Fruit fly (Drosophila melanogaster): ENCODE measurements around the gene CG8004.
A peak's percentile ranks its signal among the peaks of the same experiment; 100 is the strongest.

CG8004 gene

DNA sequence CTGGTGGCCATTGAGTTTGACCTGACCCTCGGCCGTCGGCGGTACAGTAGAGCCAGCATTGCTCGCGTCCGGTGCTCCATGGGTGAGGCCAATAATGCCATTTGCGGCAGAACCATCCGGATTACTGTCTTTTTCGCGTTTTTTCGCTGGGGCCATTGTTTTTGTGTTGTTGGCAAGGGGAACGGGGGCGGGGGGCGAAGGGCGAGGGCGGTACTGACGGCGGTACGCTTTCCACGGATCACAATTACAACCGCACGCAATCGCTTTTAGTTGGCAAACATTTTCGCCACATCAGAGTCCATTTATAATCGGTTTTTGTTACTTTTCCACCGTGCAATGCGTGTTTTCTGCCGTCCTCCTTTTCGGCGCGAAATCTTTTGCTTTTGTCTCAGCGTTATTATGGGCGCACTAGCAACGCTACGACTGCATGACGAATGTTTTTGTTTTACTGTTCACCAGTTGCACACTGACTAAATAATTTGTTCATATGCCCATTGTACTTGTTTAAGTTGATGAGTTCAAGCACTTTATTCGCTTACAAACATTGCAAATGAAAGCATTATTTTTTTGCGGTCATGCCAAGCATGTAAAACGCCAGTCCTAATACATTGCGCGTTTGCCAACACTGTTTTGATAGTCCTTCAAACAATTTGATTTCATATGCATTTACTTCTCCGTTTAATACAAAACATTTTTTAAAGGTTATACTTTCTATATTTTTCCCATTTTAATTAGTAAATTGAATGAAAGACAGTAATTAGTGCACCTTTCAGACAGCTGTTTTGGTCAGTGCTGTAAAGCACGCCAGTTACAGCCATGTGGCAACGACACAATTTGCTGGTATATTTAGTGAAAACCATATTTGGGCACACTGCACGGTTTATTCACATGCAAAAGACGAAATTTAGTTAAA lies 5.2 kb downstream of the CG8004 start, which contains the start of gene Pfdn6 (continued):
- TF ChIP-seq CG4404 (GFP tag; IDR thresholded peaks at IDR 0.05) = peak; percentile 73
- TF ChIP-seq sim (GFP tag; IDR thresholded peaks at IDR 0.05) = no peak
- TF ChIP-seq Lpt (GFP tag; optimal IDR thresholded peaks at IDR 0.05) = no peak
- TF ChIP-seq Nf-YB (GFP tag; optimal IDR thresholded peaks at IDR 0.05) = peak; percentile 33
- TF ChIP-seq CG17568 (GFP tag; optimal IDR thresholded peaks at IDR 0.05) = no peak
- peak; percentile 80 for TF ChIP-seq tgo (GFP tag; IDR thresholded peaks at IDR 0.05)
- TF ChIP-seq CG15011 (GFP tag; optimal IDR thresholded peaks at IDR 0.05) = no peak
- TF ChIP-seq CG8924 (tag; optimal IDR thresholded peaks at IDR 0.05) = peak; percentile 81
- TF ChIP-seq CG42726 (GFP tag; IDR thresholded peaks at IDR 0.05; ENCODE audit: partially characterized antibody) = 0 out of 2 replicates have a peak, but pooled peaks have one; percentile 8
- peak; percentile 95 for TF ChIP-seq CG1792 (GFP tag; optimal IDR thresholded peaks at IDR 0.05)
- no peak for TF ChIP-seq ERR (GFP tag; optimal IDR thresholded peaks at IDR 0.05)
- peak; percentile 50 for TF ChIP-seq Chrac-16 (GFP tag; optimal IDR thresholded peaks at IDR 0.05)
- no peak for TF ChIP-seq slou (GFP tag; optimal IDR thresholded peaks at IDR 0.05)
- peak; percentile 71 for TF ChIP-seq Aef1 (GFP tag; IDR thresholded peaks at IDR 0.05)
- no peak for TF ChIP-seq aop (GFP tag; IDR thresholded peaks at IDR 0.05)
- TF ChIP-seq CG12942 (GFP tag; optimal IDR thresholded peaks at IDR 0.05) = peak; percentile 63
- no peak for TF ChIP-seq D (optimal IDR thresholded peaks at IDR 0.05)
- TF ChIP-seq D (GFP tag; optimal IDR thresholded peaks at IDR 0.05) = peak; percentile 55
- peak; percentile 53 for TF ChIP-seq CG3407 (GFP tag; optimal IDR thresholded peaks at IDR 0.05)
- TF ChIP-seq gcm (GFP tag; optimal IDR thresholded peaks at IDR 0.05) = peak; percentile 7
- peak; percentile 9 for TF ChIP-seq en (GFP tag; optimal IDR thresholded peaks at IDR 0.05)
- 0 out of 2 replicates have a peak, but pooled peaks have one; percentile 33 for TF ChIP-seq ranshi (GFP tag; IDR thresholded peaks at IDR 0.05)
- no peak for TF ChIP-seq cg (GFP tag; optimal IDR thresholded peaks at IDR 0.05)
- peak; percentile 84 for TF ChIP-seq knrl (GFP tag; IDR thresholded peaks at IDR 0.05; ENCODE audit: partially characterized antibody)
- TF ChIP-seq CG31224 (GFP tag; IDR thresholded peaks at IDR 0.05) = peak; percentile 33; the same call in 1 of the 2 replicates
- TF ChIP-seq exex (tag; optimal IDR thresholded peaks at IDR 0.05) = no peak
- TF ChIP-seq Hr78 (GFP tag; optimal IDR thresholded peaks at IDR 0.05) = no peak
- no peak for TF ChIP-seq CG2199 (GFP tag; IDR thresholded peaks at IDR 0.05)
- no peak for TF ChIP-seq sd (tag; optimal IDR thresholded peaks at IDR 0.05)
- TF ChIP-seq CG17385 (GFP tag; optimal IDR thresholded peaks at IDR 0.05) = no peak
- TF ChIP-seq CG9215 (GFP tag; IDR thresholded peaks at IDR 0.05) = peak; percentile 56
- peak; percentile 35 for TF ChIP-seq Dp (GFP tag; optimal IDR thresholded peaks at IDR 0.05)
- TF ChIP-seq CG14014 (GFP tag; IDR thresholded peaks at IDR 0.05) = peak; percentile 65; the same call in 1 of the 2 replicates
- no peak for TF ChIP-seq CG2129 (GFP tag; IDR thresholded peaks at IDR 0.05; ENCODE audit: partially characterized antibody)
- TF ChIP-seq CG16779 (GFP tag; IDR thresholded peaks at IDR 0.05) = no peak
- TF ChIP-seq Poxn (GFP tag; IDR thresholded peaks at IDR 0.05) = no peak
- TF ChIP-seq BEAF-32 (GFP tag; optimal IDR thresholded peaks at IDR 0.05) = peak; percentile 48
- TF ChIP-seq gsb (GFP tag; IDR thresholded peaks at IDR 0.05) = peak; percentile 66
- TF ChIP-seq CG14860 (GFP tag; IDR thresholded peaks at IDR 0.05; ENCODE audit: partially characterized antibody) = peak; percentile 74
- peak; percentile 65 for TF ChIP-seq HmgD (GFP tag; optimal IDR thresholded peaks at IDR 0.05)
- TF ChIP-seq hth (optimal IDR thresholded peaks at IDR 0.05) = no peak
- TF ChIP-seq CG3065 (GFP tag; optimal IDR thresholded peaks at IDR 0.05) = peak; percentile 25
- TF ChIP-seq CG10462 (GFP tag; optimal IDR thresholded peaks at IDR 0.05) = peak; percentile 40
- TF ChIP-seq CG10209 (GFP tag; optimal IDR thresholded peaks at IDR 0.05) = peak; percentile 22
- no peak for TF ChIP-seq TFAM (GFP tag; optimal IDR thresholded peaks at IDR 0.05)
- no peak for TF ChIP-seq CG8281 (tag; optimal IDR thresholded peaks at IDR 0.05)
- TF ChIP-seq ssp (GFP tag; IDR thresholded peaks at IDR 0.05) = peak; percentile 69
- TF ChIP-seq HLH3B (GFP tag; IDR thresholded peaks at IDR 0.05) = peak; percentile 72; the same call in 1 of the 2 replicates
- no peak for TF ChIP-seq kni (GFP tag; optimal IDR thresholded peaks at IDR 0.05)
